Worm (Caenorhabditis elegans): ENCODE measurements around the gene K08E5.1.

ce11 chrIII:10150710-10151109, 4.1 kb upstream of the K08E5.1 start:
- no peak for TF ChIP-seq nhr-12 (tag; optimal IDR thresholded peaks at IDR 0.05)
- TF ChIP-seq unc-62 (GFP tag; optimal IDR thresholded peaks at IDR 0.05): no peak
- no peak for TF ChIP-seq ama-1 (optimal IDR thresholded peaks at IDR 0.05)
- TF ChIP-seq nhr-11 (tag; optimal IDR thresholded peaks at IDR 0.05): no peak
- TF ChIP-seq nhr-85 (tag): no peak
- no peak for TF ChIP-seq lin-39 (tag; optimal IDR thresholded peaks at IDR 0.05)
- no peak for TF ChIP-seq hlh-4 (tag; optimal IDR thresholded peaks at IDR 0.05)
- no peak for TF ChIP-seq zag-1 (tag; optimal IDR thresholded peaks at IDR 0.05)
- TF ChIP-seq egl-27 (tag; optimal IDR thresholded peaks at IDR 0.05): no peak
- no peak for TF ChIP-seq dpl-1 (GFP tag; optimal IDR thresholded peaks at IDR 0.05)
- TF ChIP-seq mep-1 (tag; optimal IDR thresholded peaks at IDR 0.05): no peak

All from whole organism, L1 larva.